Fruit fly (Drosophila melanogaster) whole organism, embryonic: ENCODE results near the gene ph-p.
A peak's percentile ranks its signal among the peaks of the same experiment; 100 is the strongest.

Source experiments
- Asciz ChIP-seq: fragments of 200-800 bp; sonication (Bioruptor generic); optimal IDR thresholded peaks from 2 replicates; lab custom pipeline; 2017; ENCODE audit warnings: missing biosample characterization, mild to moderate bottlenecking, missing genetic modification characterization, missing genetic modification reagents
- Awh ChIP-seq: fragments of 200-800 bp; sonication (Bioruptor generic); IDR thresholded peaks from 2 replicates; pipeline ENCODE4, ENCODE4 v1.3.6; 2022; ENCODE audit warnings: missing biosample characterization, missing genetic modification characterization
- BEAF-32 ChIP-seq: fragments of 200-800 bp; sonication (Bioruptor generic); optimal IDR thresholded peaks from 3 replicates; lab custom pipeline; 2017; ENCODE audit warnings: missing biosample characterization, missing genetic modification characterization, mild to moderate bottlenecking, moderate library complexity, missing genetic modification reagents
- C15 ChIP-seq: fragments of 200-800 bp; sonication (Bioruptor generic); IDR thresholded peaks from 3 replicates; pipeline ENCODE4 v1.3.6; 2022; ENCODE audit warnings: missing biosample characterization, missing genetic modification characterization
- CG10274 ChIP-seq: fragments of 200-800 bp; sonication (Bioruptor generic); optimal IDR thresholded peaks from 3 replicates; lab custom pipeline; 2017; ENCODE audit warnings: missing biosample characterization, mild to moderate bottlenecking, missing genetic modification characterization
- CG11456 ChIP-seq: fragments of 200-800 bp; sonication (Bioruptor generic); IDR thresholded peaks from 3 replicates; pipeline ENCODE4 v1.3.6; 2022; ENCODE audit warnings: missing biosample characterization, missing genetic modification characterization
- CG15011 ChIP-seq: fragments of 200-800 bp; sonication (Bioruptor generic); optimal IDR thresholded peaks from 3 replicates; lab custom pipeline; 2018; ENCODE audit warnings: missing biosample characterization, mild to moderate bottlenecking, missing genetic modification characterization
- CG3065 ChIP-seq: fragments of 200-800 bp; sonication (Bioruptor generic); optimal IDR thresholded peaks from 2 replicates; lab custom pipeline; 2016; ENCODE audit warnings: missing biosample characterization, missing genetic modification characterization
- CG32767 ChIP-seq: fragments of 200-800 bp; sonication (Bioruptor generic); IDR thresholded peaks from 2 replicates; pipeline ENCODE4 v1.3.6; 2022; ENCODE audit warnings: missing biosample characterization, missing genetic modification characterization
- CG34376 ChIP-seq: fragments of 200-800 bp; sonication (Bioruptor generic); optimal IDR thresholded peaks from 2 replicates; lab custom pipeline; 2018; ENCODE audit warnings: missing biosample characterization, mild to moderate bottlenecking, missing genetic modification characterization
- CG43689 ChIP-seq: fragments of 200-800 bp; sonication (Bioruptor generic); IDR thresholded peaks from 2 replicates; pipeline ENCODE4 v1.3.6; 2022; ENCODE audit warnings: missing biosample characterization, missing genetic modification characterization
- CG4424 ChIP-seq: fragments of 200-800 bp; sonication (Bioruptor generic); optimal IDR thresholded peaks from 3 replicates; lab custom pipeline; 2016; ENCODE audit warnings: missing biosample characterization, missing genetic modification characterization
- CG5953 ChIP-seq: fragments of 200-800 bp; sonication (Bioruptor generic); IDR thresholded peaks from 2 replicates; pipeline ENCODE4 v1.3.6; 2022; ENCODE audit warnings: missing biosample characterization, missing genetic modification characterization
- CG6765 ChIP-seq: fragments of 200-800 bp; sonication (Bioruptor generic); optimal IDR thresholded peaks from 3 replicates; lab custom pipeline; 2017; ENCODE audit warnings: missing biosample characterization, mild to moderate bottlenecking, missing genetic modification characterization
- CG7786 ChIP-seq: fragments of 200-800 bp; sonication (Bioruptor generic); optimal IDR thresholded peaks from 2 replicates; lab custom pipeline; 2016; ENCODE audit warnings: missing biosample characterization, missing genetic modification characterization
- CG9797 ChIP-seq: fragments of 200-800 bp; sonication (Bioruptor generic); optimal IDR thresholded peaks from 3 replicates; lab custom pipeline; 2018; ENCODE audit warnings: missing biosample characterization, mild to moderate bottlenecking, missing genetic modification characterization
- Dad ChIP-seq: fragments of 200-800 bp; sonication (Bioruptor generic); optimal IDR thresholded peaks from 3 replicates; lab custom pipeline; 2016; ENCODE audit warnings: missing biosample characterization, missing genetic modification characterization
- Dip3 ChIP-seq: fragments of 200-800 bp; sonication (Bioruptor generic); optimal IDR thresholded peaks from 3 replicates; lab custom pipeline; 2016; ENCODE audit warnings: missing biosample characterization, missing genetic modification characterization
- Fer3 ChIP-seq: fragments of 200-800 bp; sonication (Bioruptor generic); optimal IDR thresholded peaks from 2 replicates; lab custom pipeline; 2018; ENCODE audit warnings: missing biosample characterization, mild to moderate bottlenecking, missing genetic modification characterization, moderate library complexity
- Hr39 ChIP-seq: fragments of >200 bp; optimal IDR thresholded peaks from 2 replicates; lab custom pipeline; 2017
- NfI ChIP-seq: fragments of 200-800 bp; sonication (Bioruptor generic); optimal IDR thresholded peaks from 3 replicates; lab custom pipeline; 2018; ENCODE audit warnings: missing biosample characterization, mild to moderate bottlenecking, missing genetic modification characterization, moderate library complexity
- Rx ChIP-seq: fragments of 200-800 bp; sonication (Bioruptor generic); IDR thresholded peaks from 2 replicates; pipeline ENCODE4 v1.3.6; 2022; ENCODE audit warnings: missing biosample characterization, missing genetic modification characterization
- Usf ChIP-seq: fragments of 200-800 bp; sonication (Bioruptor generic); optimal IDR thresholded peaks from 2 replicates; lab custom pipeline; 2017; ENCODE audit warnings: missing genotype, missing biosample characterization, missing genetic modification characterization
- Xrp1 ChIP-seq: fragments of 200-800 bp; sonication (Bioruptor generic); IDR thresholded peaks from 2 replicates; pipeline ENCODE4 v1.3.6; 2022; ENCODE audit warnings: missing biosample characterization, missing genetic modification characterization
- bbx ChIP-seq: fragments of 200-800 bp; sonication (Bioruptor generic); IDR thresholded peaks from 2 replicates; pipeline ENCODE4 v1.3.6; 2022; ENCODE audit warnings: missing biosample characterization, missing genetic modification characterization; ENCODE audit not compliant: partially characterized antibody
- ci ChIP-seq: fragments of 200-800 bp; sonication (Bioruptor generic); IDR thresholded peaks from 3 replicates; pipeline ENCODE4 v1.3.6; 2022; ENCODE audit warnings: missing biosample characterization, missing genetic modification characterization
- dati ChIP-seq: fragments of 200-800 bp; sonication (Bioruptor generic); IDR thresholded peaks from 2 replicates; pipeline ENCODE4 v1.3.6; 2022; ENCODE audit warnings: missing biosample characterization, missing genetic modification characterization
- dm ChIP-seq: fragments of 200-800 bp; sonication (Bioruptor generic); optimal IDR thresholded peaks from 3 replicates; lab custom pipeline; 2016; ENCODE audit warnings: missing biosample characterization, missing genetic modification characterization
- fru ChIP-seq: fragments of >200 bp; optimal IDR thresholded peaks from 2 replicates; lab custom pipeline; 2017
- ftz-f1 ChIP-seq: fragments of 200-800 bp; sonication (Bioruptor generic); optimal IDR thresholded peaks from 2 replicates; lab custom pipeline; 2016; ENCODE audit warnings: missing biosample characterization, missing genetic modification characterization
- gcm ChIP-seq: fragments of 200-800 bp; sonication (Bioruptor generic); optimal IDR thresholded peaks from 2 replicates; lab custom pipeline; 2019; ENCODE audit warnings: missing biosample characterization, mild to moderate bottlenecking, missing genetic modification characterization, moderate library complexity
- gem ChIP-seq: fragments of 200-800 bp; sonication (Bioruptor generic); optimal IDR thresholded peaks from 2 replicates; lab custom pipeline; 2019; ENCODE audit warnings: missing biosample characterization, mild to moderate bottlenecking, missing genetic modification characterization, moderate library complexity
- hbn ChIP-seq: fragments of 200-800 bp; sonication (Bioruptor generic); IDR thresholded peaks from 2 replicates; pipeline ENCODE4 v1.3.6; 2022; ENCODE audit warnings: missing biosample characterization, missing genetic modification characterization; ENCODE audit not compliant: partially characterized antibody
- kah ChIP-seq: fragments of 200-800 bp; sonication (Bioruptor generic); optimal IDR thresholded peaks from 2 replicates; lab custom pipeline; 2018; ENCODE audit warnings: missing biosample characterization, mild to moderate bottlenecking, missing genetic modification characterization
- klu ChIP-seq: fragments of 200-800 bp; sonication (Bioruptor generic); IDR thresholded peaks from 2 replicates; pipeline ENCODE4 v1.3.6; 2022; ENCODE audit warnings: missing biosample characterization, missing genetic modification characterization
- nerfin-1 ChIP-seq: fragments of 200-800 bp; sonication (Bioruptor generic); optimal IDR thresholded peaks from 3 replicates; lab custom pipeline; 2019; ENCODE audit warnings: missing biosample characterization, mild to moderate bottlenecking, missing genetic modification characterization, moderate library complexity
- pan ChIP-seq, 4 experiments: fragments of >200 bp in 3 of 4; fragments of 200-800 bp in 1 of 4; sonication (Bioruptor generic) in 1 of 4; optimal IDR thresholded peaks in 3 of 4; IDR thresholded peaks in 1 of 4; 2 replicates each; pipeline versions ENCODE4 v1.3.6 to Lab custom; 2017 to 2022; ENCODE audit warnings: missing biosample characterization in 2 of 4, missing genetic modification characterization in 2 of 4, mixed read lengths in 1 of 4
- pho ChIP-seq: fragments of 200-800 bp; sonication (Bioruptor generic); optimal IDR thresholded peaks from 2 replicates; lab custom pipeline; 2016; ENCODE audit warnings: missing biosample characterization, missing genetic modification characterization
- pita ChIP-seq: fragments of 200-800 bp; sonication (Bioruptor generic); optimal IDR thresholded peaks from 2 replicates; lab custom pipeline; 2017; ENCODE audit warnings: missing biosample characterization, mild to moderate bottlenecking, missing genetic modification characterization
- pzg ChIP-seq: fragments of 200-800 bp; sonication (Bioruptor generic); optimal IDR thresholded peaks from 3 replicates; lab custom pipeline; 2018; ENCODE audit warnings: missing biosample characterization, mild to moderate bottlenecking, missing genetic modification characterization, moderate library complexity
- slbo ChIP-seq: fragments of 200-800 bp; sonication (Bioruptor generic); IDR thresholded peaks from 2 replicates; pipeline ENCODE4 v1.3.6; 2022; ENCODE audit warnings: missing biosample characterization, missing genetic modification characterization
- sr ChIP-seq: fragments of 200-800 bp; sonication (Bioruptor generic); IDR thresholded peaks from 3 replicates; pipeline ENCODE4 v1.3.6; 2022; ENCODE audit warnings: missing biosample characterization, missing genetic modification characterization
- tll ChIP-seq, 2 experiments: fragments of 200-800 bp in 1 of 2; fragments of >200 bp in 1 of 2; sonication (Bioruptor generic) in 1 of 2; optimal IDR thresholded peaks; 2 replicates each; lab custom pipeline; 2017 to 2019; ENCODE audit warnings: missing biosample characterization in 2 of 2, missing genetic modification characterization in 2 of 2, mild to moderate bottlenecking in 1 of 2, moderate library complexity in 1 of 2
- toy ChIP-seq: fragments of 200-800 bp; sonication (Bioruptor generic); IDR thresholded peaks from 2 replicates; pipeline ENCODE4 v1.3.6; 2022; ENCODE audit warnings: missing biosample characterization, missing genetic modification characterization
- yki ChIP-seq: fragments of >200 bp; optimal IDR thresholded peaks from 3 replicates; lab custom pipeline; 2018
- zfh2 ChIP-seq: fragments of 200-800 bp; sonication (Bioruptor generic); optimal IDR thresholded peaks from 2 replicates; lab custom pipeline; 2016; ENCODE audit warnings: missing biosample characterization, missing genetic modification characterization

Gene ph-p

dm6 chrX:2123965-2124688 is 14.0 kb downstream of the ph-p start (continued):
- TF ChIP-seq kah (GFP tag; lab: Kevin White, UChicago) (peak; percentile 94), Usf (GFP tag; lab: Kevin White, UChicago) (peak; percentile 98), CG11456 (peak; percentile 93), Asciz (peak; percentile 98), Dip3 (peak; percentile 80), CG10274 (peak; percentile 82)

dm6 chrX:2123013-2123964 is 14.9 kb downstream of the ph-p start, which contains the start of gene ph-d:
Gene ph-d (minus strand): TSS chrX:2123286.
- TF ChIP-seq Awh (GFP tag; lab: Robert Waterston, UW) (no peak), dati (GFP tag; lab: Robert Waterston, UW) (no peak), klu (GFP tag; lab: Robert Waterston, UW) (no peak), pzg (peak; percentile 13), fru (lab: Kevin White, UChicago) (no peak), pho (GFP tag; lab: Kevin White, UChicago) (no peak), dm (GFP tag; lab: Kevin White, UChicago) (peak; percentile 67), Dad (GFP tag; lab: Kevin White, UChicago) (no peak), CG32767 (peak; percentile 99), Usf (GFP tag; lab: Kevin White, UChicago) (peak; percentile 5), CG3065 (GFP tag; lab: Kevin White, UChicago) (peak; percentile 1), ftz-f1 (peak; percentile 47), zfh2 (GFP tag; lab: Kevin White, UChicago) (no peak), yki (lab: Kevin White, UChicago) (no peak), BEAF-32 (GFP tag; lab: Kevin White, UChicago) (no peak), Fer3 (tag; lab: Kevin White, UChicago) (peak; percentile 31), CG15011 (GFP tag; lab: Kevin White, UChicago) (peak; percentile 17), CG34376 (GFP tag; lab: Kevin White, UChicago) (peak; percentile 81), sr (GFP tag; lab: Robert Waterston, UW) (no peak), bbx (0 out of 2 replicates have a peak, but pooled peaks have one; percentile 22), slbo (GFP tag; lab: Robert Waterston, UW) (peak; percentile 55), ci (peak; percentile 62; the same call in 1 of the 3 replicates), CG5953 (GFP tag; lab: Robert Waterston, UW) (no peak), Hr39 (lab: Kevin White, UChicago) (no peak), Rx (GFP tag; lab: Robert Waterston, UW) (peak; percentile 19; the same call in 1 of the 2 replicates), gem (peak; percentile 74), C15 (no peak), pita (GFP tag; lab: Kevin White, UChicago) (no peak), gcm (GFP tag; lab: Kevin White, UChicago) (peak; percentile 2), tll (GFP tag; optimal IDR thresholded peaks at IDR 0.05; lab: Kevin White, UChicago) (no peak), CG7786 (GFP tag; lab: Kevin White, UChicago) (no peak), pan (optimal IDR thresholded peaks at IDR 0.05; lab: Kevin White, UChicago) (no peak), pan (GFP tag; optimal IDR thresholded peaks at IDR 0.05 in 1 of 2, IDR thresholded peaks at IDR 0.05 in 1 of 2) (peak in 1 of 2 experiments; percentile 35), CG9797 (no peak), CG6765 (GFP tag; lab: Kevin White, UChicago) (no peak), Xrp1 (GFP tag; lab: Robert Waterston, UW) (peak; percentile 54; the same call in 1 of the 2 replicates), nerfin-1 (tag; lab: Kevin White, UChicago) (peak; percentile 17), CG4424 (peak; percentile 35), NfI (GFP tag; lab: Kevin White, UChicago) (peak; percentile 31), hbn (no peak), toy (GFP tag; lab: Robert Waterston, UW) (no peak), CG43689 (no peak)
